Worm (Caenorhabditis elegans) whole organism, mixed stage, embryonic: ENCODE results near the gene hlh-26.

ENCODE experiments used
- blmp-1 ChIP-seq: fragments of 150-350 bp; optimal IDR thresholded peaks from 2 replicates; lab custom pipeline; 2014; ENCODE audit warnings: missing biosample characterization, missing genetic modification characterization
- ceh-39 ChIP-seq: fragments of 150-350 bp; optimal IDR thresholded peaks from 2 replicates; lab custom pipeline; 2014; ENCODE audit warnings: missing biosample characterization, missing genetic modification characterization
- ceh-43 ChIP-seq: fragments of 200-800 bp; sonication (Bioruptor generic); optimal IDR thresholded peaks from 2 replicates; lab custom pipeline; 2018; ENCODE audit warnings: mild to moderate bottlenecking, missing genetic modification characterization, moderate library complexity, missing compliant biosample characterization
- ceh-83 ChIP-seq: fragments of 200-800 bp; sonication (Bioruptor generic); optimal IDR thresholded peaks from 2 replicates; lab custom pipeline; 2018; ENCODE audit warnings: mild to moderate bottlenecking, missing genetic modification characterization, missing compliant biosample characterization
- ces-1 ChIP-seq: fragments of 150-350 bp; optimal IDR thresholded peaks from 2 replicates; lab custom pipeline; 2014; ENCODE audit warnings: missing biosample characterization, missing genetic modification reagents, missing genetic modification characterization
- cnd-1 ChIP-seq: fragments of 200-800 bp; sonication (Bioruptor generic); optimal IDR thresholded peaks from 2 replicates; lab custom pipeline; 2018; ENCODE audit warnings: mild to moderate bottlenecking, missing genetic modification characterization, missing compliant biosample characterization
- drap-1 ChIP-seq: fragments of 200-800 bp; sonication (Bioruptor generic); optimal IDR thresholded peaks from 3 replicates; lab custom pipeline; 2018; ENCODE audit warnings: mild to moderate bottlenecking, missing genetic modification characterization, missing compliant biosample characterization
- elt-1 ChIP-seq: sonication (generic microtip); optimal IDR thresholded peaks from 2 replicates; lab custom pipeline; 2017; ENCODE audit warnings: missing genetic modification characterization, mild to moderate bottlenecking, missing compliant biosample characterization, antibody characterized with exemption, moderate library complexity, borderline replicate concordance; ENCODE audit not compliant: insufficient read depth
- elt-3 ChIP-seq: fragments of 150-350 bp; optimal IDR thresholded peaks from 2 replicates; lab custom pipeline; 2014; ENCODE audit warnings: missing biosample characterization, missing genetic modification characterization
- flh-1 ChIP-seq: fragments of 200-800 bp; sonication (Bioruptor generic); optimal IDR thresholded peaks from 2 replicates; lab custom pipeline; 2018; ENCODE audit warnings: mild to moderate bottlenecking, missing genetic modification characterization, moderate library complexity, missing compliant biosample characterization
- ham-2 ChIP-seq: fragments of 200-800 bp; sonication (Bioruptor generic); optimal IDR thresholded peaks from 2 replicates; lab custom pipeline; 2018; ENCODE audit warnings: mild to moderate bottlenecking, missing genetic modification characterization, missing compliant biosample characterization
- hlh-1 ChIP-seq: fragments of 150-350 bp; optimal IDR thresholded peaks from 2 replicates; lab custom pipeline; 2014; ENCODE audit warnings: missing biosample characterization, missing genetic modification reagents, missing genetic modification characterization
- lin-13 ChIP-seq: fragments of 150-350 bp; optimal IDR thresholded peaks from 2 replicates; lab custom pipeline; 2014; ENCODE audit warnings: missing biosample characterization, missing genetic modification characterization
- lsy-2 ChIP-seq: fragments of 150-350 bp; optimal IDR thresholded peaks from 2 replicates; lab custom pipeline; 2014; ENCODE audit warnings: missing biosample characterization, missing genetic modification characterization
- mab-5 ChIP-seq: fragments of 150-350 bp; optimal IDR thresholded peaks from 2 replicates; lab custom pipeline; 2014; ENCODE audit warnings: missing biosample characterization, missing genetic modification characterization
- mep-1 ChIP-seq: fragments of 150-350 bp; optimal IDR thresholded peaks from 2 replicates; lab custom pipeline; 2017; ENCODE audit warnings: missing biosample characterization, missing genetic modification reagents, missing genetic modification characterization, inconsistent platforms
- mls-2 ChIP-seq: sonication (generic microtip); optimal IDR thresholded peaks from 2 replicates; lab custom pipeline; 2016; ENCODE audit warnings: mild to moderate bottlenecking, missing genetic modification characterization, moderate library complexity, missing compliant biosample characterization
- nhr-2 ChIP-seq: fragments of 150-350 bp; optimal IDR thresholded peaks from 2 replicates; lab custom pipeline; 2014; ENCODE audit warnings: missing biosample characterization, missing genetic modification characterization
- nhr-237 ChIP-seq: fragments of 150-350 bp; optimal IDR thresholded peaks from 2 replicates; lab custom pipeline; 2014; ENCODE audit warnings: missing biosample characterization, missing genetic modification characterization
- nhr-28 ChIP-seq: fragments of 150-350 bp; optimal IDR thresholded peaks from 2 replicates; lab custom pipeline; 2014; ENCODE audit warnings: missing biosample characterization, missing genetic modification characterization
- nhr-76 ChIP-seq: sonication (generic microtip); optimal IDR thresholded peaks from 2 replicates; lab custom pipeline; 2017; ENCODE audit warnings: missing biosample characterization, missing genetic modification characterization
- pha-4 ChIP-seq: fragments of 150-350 bp; optimal IDR thresholded peaks from 2 replicates; lab custom pipeline; 2018; ENCODE audit warnings: missing biosample characterization, missing genetic modification reagents, missing genetic modification characterization
- snpc-4 ChIP-seq: fragments of 150-350 bp; optimal IDR thresholded peaks from 2 replicates; lab custom pipeline; 2014; ENCODE audit warnings: missing biosample characterization, missing genetic modification characterization
- sptf-1 ChIP-seq: sonication (generic microtip); optimal IDR thresholded peaks from 2 replicates; lab custom pipeline; 2017; ENCODE audit warnings: mild to moderate bottlenecking, missing genetic modification characterization, moderate library complexity, missing compliant biosample characterization
- tbx-8 ChIP-seq: fragments of 200-800 bp; sonication (Bioruptor generic); optimal IDR thresholded peaks from 2 replicates; lab custom pipeline; 2018; ENCODE audit warnings: mild to moderate bottlenecking, missing genetic modification characterization, moderate library complexity, missing compliant biosample characterization
- unc-120 ChIP-seq: sonication (generic microtip); optimal IDR thresholded peaks from 2 replicates; lab custom pipeline; 2017; ENCODE audit warnings: missing genetic modification characterization, missing compliant biosample characterization; ENCODE audit not compliant: poor library complexity, severe bottlenecking
- unc-39 ChIP-seq: fragments of 150-350 bp; optimal IDR thresholded peaks from 2 replicates; lab custom pipeline; 2014; ENCODE audit warnings: missing biosample characterization, missing genetic modification characterization
- unc-62 ChIP-seq: fragments of 150-350 bp; optimal IDR thresholded peaks from 2 replicates; lab custom pipeline; 2014; ENCODE audit warnings: missing biosample characterization, missing genetic modification reagents, missing genetic modification characterization
- zip-8 ChIP-seq: fragments of 150-350 bp; optimal IDR thresholded peaks from 2 replicates; lab custom pipeline; 2014; ENCODE audit warnings: missing biosample characterization, missing genetic modification characterization
- ztf-11 ChIP-seq: fragments of 150-350 bp; optimal IDR thresholded peaks from 2 replicates; lab custom pipeline; 2014; ENCODE audit warnings: missing biosample characterization, missing genetic modification characterization

Gene hlh-26

ce11 chrII:5570272-5570671 lies 36.7 kb upstream of the hlh-26 start, which contains the start of the genes C17C3.1 and C17C3.15:
Gene C17C3.1 (plus strand): TSS chrII:5570572.
Gene C17C3.15 (plus strand): TSS chrII:5570654.
- TF ChIP-seq ces-1 (GFP tag; lab: Kevin White, UChicago) (no peak), ceh-83 (no peak), mls-2 (tag; lab: Kevin White, UChicago) (no peak), elt-3 (tag; lab: Kevin White, UChicago) (no peak), elt-1 (no peak), ztf-11 (tag; lab: Kevin White, UChicago) (no peak), zip-8 (tag; lab: Kevin White, UChicago) (no peak), mep-1 (tag; lab: Kevin White, UChicago) (no peak)

ce11 chrII:5565082-5565623 lies 31.6 kb upstream of the hlh-26 start:
- TF ChIP-seq mab-5 (no peak), unc-120 (tag; lab: Kevin White, UChicago) (no peak), nhr-2 (no peak), hlh-1 (no peak), unc-39 (tag; lab: Kevin White, UChicago) (no peak), mep-1 (tag; lab: Kevin White, UChicago) (no peak), ztf-11 (tag; lab: Kevin White, UChicago) (no peak), ham-2 (GFP tag; lab: Kevin White, UChicago) (no peak), ceh-83 (no peak), mls-2 (tag; lab: Kevin White, UChicago) (no peak)

- TF ChIP-seq ham-2 (GFP tag; lab: Kevin White, UChicago) (no peak), ces-1 (GFP tag; lab: Kevin White, UChicago) (no peak), hlh-1 (no peak), pha-4 (tag; lab: Kevin White, UChicago) (no peak), flh-1 (no peak), sptf-1 (tag; lab: Kevin White, UChicago) (no peak), mls-2 (tag; lab: Kevin White, UChicago) (no peak), elt-1 (no peak), tbx-8 (GFP tag; lab: Kevin White, UChicago) (no peak)
These were observed 27.9 kb upstream of the hlh-26 start, which contains the start of gene C17C3.3 for ce11 chrII:5561392-5561791. Gene C17C3.3 (plus strand): TSS chrII:5561737.

- TF ChIP-seq nhr-237 (no peak), nhr-2 (no peak), blmp-1 (tag; lab: Kevin White, UChicago) (no peak), hlh-1 (no peak), drap-1 (GFP tag; lab: Kevin White, UChicago) (no peak), ceh-43 (GFP tag; lab: Kevin White, UChicago) (no peak), pha-4 (tag; lab: Kevin White, UChicago) (no peak), unc-120 (tag; lab: Kevin White, UChicago) (no peak), sptf-1 (tag; lab: Kevin White, UChicago) (no peak), nhr-28 (tag; lab: Kevin White, UChicago) (no peak), mep-1 (tag; lab: Kevin White, UChicago) (no peak), mab-5 (no peak), unc-62 (GFP tag; lab: Kevin White, UChicago) (no peak), cnd-1 (tag; lab: Kevin White, UChicago) (no peak), snpc-4 (tag; lab: Kevin White, UChicago) (no peak)
These were observed 23.6 kb upstream of the hlh-26 start for ce11 chrII:5557134-5557533.

ce11 chrII:5556431-5556830 lies 22.9 kb upstream of the hlh-26 start, which contains the start of gene ins-11:
Gene ins-11 (plus strand): TSS chrII:5556731.
- TF ChIP-seq nhr-76 (tag; lab: Kevin White, UChicago) (no peak), ham-2 (GFP tag; lab: Kevin White, UChicago) (no peak), pha-4 (tag; lab: Kevin White, UChicago) (no peak), drap-1 (GFP tag; lab: Kevin White, UChicago) (no peak), lsy-2 (no peak), hlh-1 (no peak), ceh-39 (tag; lab: Kevin White, UChicago) (no peak), ceh-43 (GFP tag; lab: Kevin White, UChicago) (no peak), cnd-1 (tag; lab: Kevin White, UChicago) (no peak), unc-62 (GFP tag; lab: Kevin White, UChicago) (no peak), mab-5 (no peak), lin-13 (tag; lab: Kevin White, UChicago) (no peak)
